Worm (Caenorhabditis elegans) whole organism, young adult: Measurements from ENCODE around the gene srz-25.

Source experiments
- B0261.1 ChIP-seq: sonication (generic microtip); optimal IDR thresholded peaks from 2 replicates; lab custom pipeline; 2016; ENCODE audit warnings: mild to moderate bottlenecking, missing genetic modification characterization, moderate library complexity, missing compliant biosample characterization
- F22D6.2 ChIP-seq: sonication (generic microtip); optimal IDR thresholded peaks from 2 replicates; lab custom pipeline; 2016; ENCODE audit warnings: mild to moderate bottlenecking, missing genetic modification characterization, missing compliant biosample characterization
- F39B2.1 ChIP-seq: fragments of 200-800 bp; sonication (Bioruptor generic); IDR thresholded peaks from 2 replicates; pipeline ENCODE4 v1.3.6; 2022; ENCODE audit warnings: missing genetic modification reagents, missing genetic modification characterization, missing compliant biosample characterization
- F52B5.7 ChIP-seq: sonication (generic microtip); optimal IDR thresholded peaks from 2 replicates; lab custom pipeline; 2016; ENCODE audit warnings: mild to moderate bottlenecking, missing genetic modification characterization, missing compliant biosample characterization
- F57C9.4 ChIP-seq: sonication (generic microtip); optimal IDR thresholded peaks from 2 replicates; lab custom pipeline; 2017; ENCODE audit warnings: mild to moderate bottlenecking, missing genetic modification characterization, missing compliant biosample characterization
- T07F8.4 ChIP-seq: sonication (generic microtip); optimal IDR thresholded peaks from 2 replicates; lab custom pipeline; 2016; ENCODE audit warnings: mild to moderate bottlenecking, missing genetic modification characterization, moderate library complexity, missing compliant biosample characterization
- T26A5.8 ChIP-seq: sonication (generic microtip); optimal IDR thresholded peaks from 2 replicates; lab custom pipeline; 2016; ENCODE audit warnings: missing genetic modification characterization, missing compliant biosample characterization
- Y53F4B.3 ChIP-seq: fragments of 200-800 bp; sonication (Bioruptor generic); IDR thresholded peaks from 2 replicates; pipeline ENCODE4 v1.3.6; 2022; ENCODE audit warnings: missing genetic modification reagents, missing genetic modification characterization, missing compliant biosample characterization
- ama-1 ChIP-seq, 3 experiments: fragments of 150-350 bp in 1 of 3; sonication (generic microtip) in 2 of 3; optimal IDR thresholded peaks; 2 replicates each; lab custom pipeline; 2014 to 2018; ENCODE audit warnings: missing biosample characterization in 2 of 3, missing genetic modification characterization in 2 of 3, missing genetic modification reagents in 2 of 3
- athp-1 ChIP-seq: sonication (generic microtip); optimal IDR thresholded peaks from 2 replicates; lab custom pipeline; 2017; ENCODE audit warnings: mild to moderate bottlenecking, missing genetic modification characterization, missing compliant biosample characterization
- attf-6 ChIP-seq: fragments of 200-800 bp; sonication (Bioruptor generic); IDR thresholded peaks from 2 replicates; pipeline ENCODE4 v1.3.6; 2022; ENCODE audit warnings: missing genetic modification reagents, missing genetic modification characterization, missing compliant biosample characterization
- ceh-100 ChIP-seq: fragments of 200-800 bp; sonication (Bioruptor generic); IDR thresholded peaks from 2 replicates; pipeline ENCODE4 v1.3.6; 2022; ENCODE audit warnings: missing genetic modification reagents, missing genetic modification characterization, missing compliant biosample characterization
- ceh-91 ChIP-seq: fragments of 200-800 bp; sonication (Bioruptor generic); IDR thresholded peaks from 2 replicates; pipeline ENCODE4 v1.3.6; 2022; ENCODE audit warnings: missing genetic modification reagents, missing genetic modification characterization, missing compliant biosample characterization
- egrh-3 ChIP-seq: fragments of 200-800 bp; sonication (Bioruptor generic); IDR thresholded peaks from 2 replicates; pipeline ENCODE4 v1.3.6; 2022; ENCODE audit warnings: missing genetic modification reagents, missing genetic modification characterization, missing compliant biosample characterization
- ekl-4 ChIP-seq: fragments of 200-800 bp; sonication (Bioruptor generic); IDR thresholded peaks from 2 replicates; pipeline ENCODE4 v1.3.6; 2022; ENCODE audit warnings: missing genetic modification reagents, missing genetic modification characterization, missing compliant biosample characterization
- fkh-3 ChIP-seq: sonication (generic microtip); optimal IDR thresholded peaks from 2 replicates; lab custom pipeline; 2016; ENCODE audit warnings: mild to moderate bottlenecking, missing genetic modification characterization, missing compliant biosample characterization
- hmg-1.2 ChIP-seq: fragments of 200-800 bp; sonication (Bioruptor generic); IDR thresholded peaks from 2 replicates; pipeline ENCODE4 v1.3.6; 2022; ENCODE audit warnings: missing genetic modification reagents, missing genetic modification characterization, missing compliant biosample characterization
- hmg-20 ChIP-seq: fragments of 200-800 bp; sonication (Bioruptor generic); IDR thresholded peaks from 2 replicates; pipeline ENCODE4 v1.3.6; 2022; ENCODE audit warnings: missing genetic modification reagents, missing genetic modification characterization, missing compliant biosample characterization
- hrde-1 ChIP-seq: sonication (generic microtip); optimal IDR thresholded peaks from 2 replicates; lab custom pipeline; 2016; ENCODE audit warnings: missing genetic modification characterization, mild to moderate bottlenecking, missing compliant biosample characterization, moderate library complexity, missing genotype, missing genetic modification reagents, borderline replicate concordance
- let-526 ChIP-seq: fragments of 200-800 bp; sonication (Bioruptor generic); IDR thresholded peaks from 2 replicates; pipeline ENCODE4 v1.3.6; 2022; ENCODE audit warnings: missing genetic modification reagents, missing genetic modification characterization, missing compliant biosample characterization
- lin-26 ChIP-seq: fragments of 200-800 bp; sonication (Bioruptor generic); IDR thresholded peaks from 2 replicates; pipeline ENCODE4 v1.3.6; 2022; ENCODE audit warnings: missing genetic modification reagents, missing genetic modification characterization, missing compliant biosample characterization
- lin-54 ChIP-seq: fragments of 200-800 bp; sonication (Bioruptor generic); optimal IDR thresholded peaks from 2 replicates; lab custom pipeline; 2018; ENCODE audit warnings: mild to moderate bottlenecking, missing genetic modification characterization, missing compliant biosample characterization
- madf-10 ChIP-seq: sonication (generic microtip); optimal IDR thresholded peaks from 2 replicates; lab custom pipeline; 2016; ENCODE audit warnings: mild to moderate bottlenecking, missing genetic modification characterization, missing compliant biosample characterization
- madf-3 ChIP-seq: fragments of 200-800 bp; sonication (Bioruptor generic); IDR thresholded peaks from 2 replicates; pipeline ENCODE4 v1.3.6; 2022; ENCODE audit warnings: missing genetic modification reagents, missing genetic modification characterization, missing compliant biosample characterization
- madf-6 ChIP-seq: fragments of 200-800 bp; sonication (Bioruptor generic); IDR thresholded peaks from 2 replicates; pipeline ENCODE4 v1.3.6; 2022; ENCODE audit warnings: missing genetic modification reagents, missing genetic modification characterization, missing compliant biosample characterization
- nfya-1 ChIP-seq: sonication (generic microtip); optimal IDR thresholded peaks from 2 replicates; lab custom pipeline; 2017; ENCODE audit warnings: antibody characterized with exemption, missing compliant biosample characterization, missing genetic modification characterization, borderline replicate concordance; ENCODE audit not compliant: insufficient read depth
- nhr-179 ChIP-seq: sonication (generic microtip); optimal IDR thresholded peaks from 2 replicates; lab custom pipeline; 2016; ENCODE audit warnings: mild to moderate bottlenecking, missing genetic modification characterization, missing compliant biosample characterization
- pbrm-1 ChIP-seq: fragments of 200-800 bp; sonication (Bioruptor generic); IDR thresholded peaks from 2 replicates; pipeline ENCODE4 v1.3.6; 2022; ENCODE audit warnings: missing genetic modification reagents, missing genetic modification characterization, missing compliant biosample characterization
- rpc-1 ChIP-seq, 2 experiments: fragments of 150-350 bp in 1 of 2; sonication (generic microtip) in 1 of 2; optimal IDR thresholded peaks; 2 replicates each; lab custom pipeline; 2014 to 2018; ENCODE audit warnings: missing biosample characterization in 1 of 2, missing genetic modification characterization in 1 of 2, missing genetic modification reagents in 1 of 2, missing genotype in 1 of 2
- sdz-38 ChIP-seq: sonication (generic microtip); optimal IDR thresholded peaks from 2 replicates; lab custom pipeline; 2016; ENCODE audit warnings: missing genotype, missing genetic modification characterization, missing compliant biosample characterization
- snpc-1.1 ChIP-seq: sonication (generic microtip); optimal IDR thresholded peaks from 2 replicates; lab custom pipeline; 2017; ENCODE audit warnings: missing genetic modification characterization, mild to moderate bottlenecking, missing compliant biosample characterization, antibody characterized with exemption, moderate library complexity, missing genotype, missing genetic modification reagents; ENCODE audit not compliant: insufficient read depth
- tbp1 ChIP-seq: fragments of 200-800 bp; sonication (Bioruptor generic); optimal IDR thresholded peaks from 2 replicates; lab custom pipeline; 2018; ENCODE audit warnings: mild to moderate bottlenecking, missing genetic modification characterization, missing compliant biosample characterization
- zfh-2 ChIP-seq: fragments of 200-800 bp; sonication (Bioruptor generic); conservative IDR thresholded peaks from 2 replicates; pipeline ENCODE4 v1.3.6; 2022; ENCODE audit warnings: missing genetic modification reagents, missing genetic modification characterization, missing compliant biosample characterization
- ztf-18 ChIP-seq: sonication (generic microtip); optimal IDR thresholded peaks from 2 replicates; lab custom pipeline; 2016; ENCODE audit warnings: missing genotype, mild to moderate bottlenecking, missing genetic modification characterization, missing compliant biosample characterization
- ztf-25 ChIP-seq: fragments of 200-800 bp; sonication (Bioruptor generic); IDR thresholded peaks from 2 replicates; pipeline ENCODE4 v1.3.6; 2022; ENCODE audit warnings: missing genetic modification reagents, missing genetic modification characterization, missing compliant biosample characterization
- ztf-28 ChIP-seq: fragments of 200-800 bp; sonication (Bioruptor generic); IDR thresholded peaks from 2 replicates; pipeline ENCODE4 v1.3.6; 2022; ENCODE audit warnings: missing genetic modification reagents, missing genetic modification characterization, missing compliant biosample characterization
- ztf-6 ChIP-seq: fragments of 200-800 bp; sonication (Bioruptor generic); IDR thresholded peaks from 2 replicates; pipeline ENCODE4 v1.3.6; 2022; ENCODE audit warnings: missing genetic modification reagents, missing genetic modification characterization, missing compliant biosample characterization

The srz-25 gene

DNA sequence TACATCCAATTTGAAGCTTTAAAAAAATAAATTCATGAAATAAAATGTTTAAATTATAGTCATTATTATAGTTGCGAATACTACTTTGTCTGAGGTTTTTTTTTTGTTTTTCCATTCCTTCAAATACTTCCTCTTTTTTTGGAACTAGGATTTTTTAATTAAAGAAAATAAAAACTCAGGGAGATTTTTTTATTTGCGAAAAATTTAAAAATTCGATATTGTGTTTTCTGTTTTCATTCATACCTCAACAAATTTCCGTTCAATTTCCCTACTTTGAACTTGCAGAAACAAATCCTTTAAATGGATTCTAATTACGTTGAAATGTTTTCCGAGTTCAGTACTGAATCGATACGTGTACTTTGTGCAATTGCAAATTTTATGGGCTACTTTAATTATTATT lies 31.9 kb upstream of the srz-25 start, which contains the start of gene srw-32:
TSS of gene srw-32 (plus strand) at position 301 of the 400 bp plus-strand sequence.
- TF ChIP-seq lin-26 (no peak), madf-10 (tag; lab: Kevin White, UChicago) (no peak), athp-1 (tag; lab: Kevin White, UChicago) (no peak)

DNA sequence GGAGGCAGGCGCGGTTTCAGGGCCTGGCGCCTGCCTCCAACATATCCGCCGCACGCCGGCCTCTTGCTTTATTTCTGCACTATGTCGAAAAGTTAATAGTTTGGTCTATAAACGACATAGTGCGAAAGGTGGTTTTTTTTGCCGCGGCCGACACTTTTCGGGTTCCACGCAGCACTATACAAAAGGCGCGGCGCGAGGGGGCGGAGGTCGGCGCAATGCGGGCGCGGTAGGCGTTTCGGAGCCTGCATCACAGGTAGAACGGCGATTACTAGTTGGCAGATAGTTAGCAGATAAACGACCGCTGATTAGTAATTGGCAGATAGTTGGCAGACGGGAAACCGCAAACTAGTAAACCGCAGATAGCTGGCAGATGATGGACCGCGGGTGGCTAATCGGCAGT lies 27.6 kb upstream of the srz-25 start:
- peak; percentile 70; the same call in 1 of the 2 replicates for TF ChIP-seq zfh-2 (GFP tag; lab: Robert Waterston, UW)
- 0 out of 2 replicates have a peak, but pooled peaks have one; percentile 18 for TF ChIP-seq ztf-28 (GFP tag; lab: Robert Waterston, UW)
- no peak for TF ChIP-seq F57C9.4 (tag; lab: Kevin White, UChicago)

DNA sequence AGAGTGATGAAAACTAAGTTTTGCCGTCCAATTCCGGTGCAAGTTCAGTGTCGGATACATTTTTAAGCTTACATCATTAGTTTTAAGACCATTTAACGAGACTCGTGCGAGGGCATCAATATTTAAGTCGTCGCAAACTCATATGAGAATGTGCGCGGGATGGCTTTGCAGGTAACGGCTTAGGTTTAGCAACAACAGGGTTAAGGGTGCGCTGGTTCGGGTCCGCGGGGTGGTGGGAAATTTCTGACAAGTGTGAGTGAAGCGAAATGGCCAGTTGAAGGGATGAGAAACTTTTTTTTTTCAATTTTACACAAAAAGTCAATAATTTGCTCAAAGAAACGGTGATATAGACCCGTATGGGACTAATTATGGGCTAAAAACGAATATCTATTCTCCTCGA lies 26.6 kb upstream of the srz-25 start:
- TF ChIP-seq B0261.1: peak; percentile 44
- 0 out of 2 replicates have a peak, but pooled peaks have one; percentile 27 for TF ChIP-seq madf-6
- peak; percentile 64; the same call in 1 of the 2 replicates for TF ChIP-seq lin-26
- peak; percentile 73 for TF ChIP-seq tbp1 (GFP tag; lab: Kevin White, UChicago)
- TF ChIP-seq ztf-25 (GFP tag; lab: Robert Waterston, UW): 0 out of 2 replicates have a peak, but pooled peaks have one; percentile 50
- no peak for TF ChIP-seq fkh-3 (tag; lab: Kevin White, UChicago)
- TF ChIP-seq ztf-18 (tag; lab: Kevin White, UChicago): peak; percentile 25
- TF ChIP-seq attf-6 (GFP tag; lab: Robert Waterston, UW): peak; percentile 67; the same call in 1 of the 2 replicates
- peak; percentile 47 for TF ChIP-seq rpc-1 (optimal IDR thresholded peaks at IDR 0.05; lab: Kevin White, UChicago)
- TF ChIP-seq rpc-1 (tag; optimal IDR thresholded peaks at IDR 0.05; lab: Kevin White, UChicago): peak; percentile 79
- no peak for TF ChIP-seq Y53F4B.3
- peak; percentile 50 for TF ChIP-seq hrde-1

DNA sequence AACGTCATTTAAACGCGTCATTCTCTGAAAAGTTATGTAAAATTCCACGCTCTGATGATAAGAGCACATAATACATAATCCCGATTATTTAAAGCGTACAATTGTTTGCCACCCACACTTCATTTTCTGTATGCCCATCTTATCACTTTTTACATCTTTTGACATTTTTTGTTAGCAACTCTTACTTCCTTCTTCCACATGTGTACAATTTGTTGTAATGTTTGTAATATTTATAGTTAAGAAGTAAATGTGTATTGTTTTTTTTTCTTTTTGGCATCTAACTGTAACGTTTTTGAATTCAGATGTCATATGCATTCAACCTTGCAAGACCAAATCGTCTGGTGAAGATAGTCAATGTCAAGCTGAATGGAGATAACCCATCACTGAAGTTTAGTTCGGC lies 19.7 kb upstream of the srz-25 start, which contains the start of gene fbxa-136:
TSS of gene fbxa-136 (plus strand) at position 301 of the 400 bp plus-strand sequence.
- TF ChIP-seq madf-6 (no peak), lin-54 (GFP tag; lab: Kevin White, UChicago) (no peak), hmg-20 (no peak), F52B5.7 (tag; lab: Kevin White, UChicago) (no peak), zfh-2 (GFP tag; lab: Robert Waterston, UW) (no peak), pbrm-1 (GFP tag; lab: Robert Waterston, UW) (no peak), sdz-38 (tag; lab: Kevin White, UChicago) (no peak), T26A5.8 (tag; lab: Kevin White, UChicago) (no peak)
- TF ChIP-seq, all 124 proteins: peak for 0

DNA sequence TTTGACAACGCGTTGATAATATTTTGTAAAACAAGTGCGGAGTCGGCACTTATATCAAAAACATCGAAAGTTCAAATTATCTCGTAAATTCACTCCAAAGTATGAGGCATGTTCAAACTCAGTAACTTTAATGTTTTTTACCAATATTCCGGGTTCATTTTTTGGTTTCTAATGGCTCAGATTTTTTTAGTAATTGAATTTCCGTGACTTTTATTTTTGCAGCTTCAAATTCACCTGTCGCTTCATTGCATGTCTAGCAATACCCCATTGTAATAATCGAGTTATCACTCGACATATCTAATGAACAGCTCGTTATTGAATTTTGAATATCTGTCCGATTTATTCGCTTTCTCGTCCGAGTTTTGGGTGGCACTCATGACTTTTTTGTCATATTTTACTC lies 12.7 kb upstream of the srz-25 start, which contains the start of gene srz-90:
TSS of gene srz-90 (plus strand) at position 301 of the 400 bp plus-strand sequence.
- no peak for TF ChIP-seq snpc-1.1 (tag; lab: Kevin White, UChicago)
- no peak for TF ChIP-seq madf-3 (GFP tag; lab: Robert Waterston, UW)
- TF ChIP-seq F39B2.1: no peak
- TF ChIP-seq ekl-4 (GFP tag; lab: Robert Waterston, UW): no peak
- no peak for TF ChIP-seq ztf-6 (GFP tag; lab: Robert Waterston, UW)
- no peak for TF ChIP-seq let-526 (GFP tag; lab: Robert Waterston, UW)
- TF ChIP-seq fkh-3 (tag; lab: Kevin White, UChicago): no peak
- TF ChIP-seq nhr-179 (tag; lab: Kevin White, UChicago): no peak
- no peak for TF ChIP-seq ztf-28 (GFP tag; lab: Robert Waterston, UW)
- no peak for TF ChIP-seq T07F8.4 (tag; lab: Kevin White, UChicago)
- TF ChIP-seq ceh-91 (GFP tag; lab: Robert Waterston, UW): no peak
- TF ChIP-seq ceh-100: no peak
- no peak for TF ChIP-seq F22D6.2 (tag; lab: Kevin White, UChicago)
- no peak for TF ChIP-seq rpc-1 (optimal IDR thresholded peaks at IDR 0.05; lab: Kevin White, UChicago)
- TF ChIP-seq rpc-1 (tag; optimal IDR thresholded peaks at IDR 0.05; lab: Kevin White, UChicago): no peak
- no peak for TF ChIP-seq madf-10 (tag; lab: Kevin White, UChicago)
- TF ChIP-seq ama-1 (optimal IDR thresholded peaks at IDR 0.05; lab: Kevin White, UChicago): no peak
- TF ChIP-seq ama-1 (GFP tag; optimal IDR thresholded peaks at IDR 0.05; lab: Kevin White, UChicago): no peak
- TF ChIP-seq egrh-3 (GFP tag; lab: Robert Waterston, UW): no peak
- no peak for TF ChIP-seq nfya-1 (tag; lab: Kevin White, UChicago)
- no peak for TF ChIP-seq hmg-20
- TF ChIP-seq hmg-1.2 (GFP tag; lab: Robert Waterston, UW): no peak
